Fruit fly (Drosophila melanogaster) whole organism, adult: ENCODE data around the gene CG13082.

Source experiments
- CG5204 ChIP-seq: fragments of 200-800 bp; sonication (Bioruptor generic); optimal IDR thresholded peaks from 2 replicates; lab custom pipeline; 2016; ENCODE audit warnings: missing biosample characterization, missing genetic modification characterization
- pad ChIP-seq: fragments of 200-800 bp; sonication (Bioruptor generic); optimal IDR thresholded peaks from 3 replicates; lab custom pipeline; 2017; ENCODE audit warnings: missing biosample characterization, missing genetic modification characterization, mild to moderate bottlenecking, moderate library complexity, missing genetic modification reagents

- TF ChIP-seq pad, result no peak
- TF ChIP-seq CG5204, result no peak
Observed at dm6 chr2L:19563029-19563980, 25.1 kb downstream of the CG13082 start, which contains the start of gene CG13078.
